Worm (Caenorhabditis elegans): ENCODE data around the gene F18E9.1.
"Not testable (repeated sequence)": the region's sequence is repeated elsewhere in the genome, so short reads cannot be mapped to it uniquely, and the experiment has no call there.

Gene F18E9.1

DNA sequence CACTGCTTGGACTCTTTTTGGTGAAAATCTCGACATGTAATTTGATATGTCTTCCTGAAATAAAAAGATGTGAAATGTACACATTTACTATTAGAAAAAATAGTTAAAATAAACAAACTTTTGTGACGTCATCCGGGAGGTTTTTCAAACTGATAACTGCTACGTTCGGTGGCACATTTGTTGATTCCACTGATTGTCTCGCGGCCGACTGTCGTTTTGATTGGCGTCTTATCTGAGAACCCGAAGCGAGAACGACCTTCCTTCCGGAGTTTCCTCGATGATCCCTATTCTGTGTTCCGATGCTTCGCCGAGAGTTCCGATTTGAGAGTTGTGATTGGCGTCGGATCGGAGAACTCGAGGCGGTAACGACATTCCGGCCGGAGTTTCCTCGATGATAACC, 2.8 kb downstream of the F18E9.1 start:
- no peak for TF ChIP-seq ceh-2 (tag; optimal IDR thresholded peaks at IDR 0.05)
- no peak for TF ChIP-seq dmd-4 (tag; optimal IDR thresholded peaks at IDR 0.05; ENCODE audit: borderline replicate concordance)
- TF ChIP-seq ttx-3 (tag; optimal IDR thresholded peaks at IDR 0.05) = no peak
- TF ChIP-seq ama-1 (optimal IDR thresholded peaks at IDR 0.05) = no peak
- TF ChIP-seq ceh-19 (GFP tag; optimal IDR thresholded peaks at IDR 0.05) = no peak
- no peak for TF ChIP-seq sdc-2 (tag; optimal IDR thresholded peaks at IDR 0.05)
- no peak for TF ChIP-seq mec-3 (tag; optimal IDR thresholded peaks at IDR 0.05; ENCODE audit: borderline replicate concordance)
- TF ChIP-seq unc-55 (GFP tag; optimal IDR thresholded peaks at IDR 0.05) = no peak
- TF ChIP-seq ceh-45 (GFP tag; IDR thresholded peaks at IDR 0.05) = no peak
- no peak for TF ChIP-seq pat-9 (tag; optimal IDR thresholded peaks at IDR 0.05)
- no peak for TF ChIP-seq odd-2 (tag; optimal IDR thresholded peaks at IDR 0.05)
- TF ChIP-seq rnt-1 (tag; optimal IDR thresholded peaks at IDR 0.05) = no peak
- TF ChIP-seq gmeb-2 (tag; optimal IDR thresholded peaks at IDR 0.05) = no peak
- no peak for TF ChIP-seq hlh-8 (tag; optimal IDR thresholded peaks at IDR 0.05)
- TF ChIP-seq pax-1 (tag; optimal IDR thresholded peaks at IDR 0.05) = no peak
- no peak for TF ChIP-seq ceh-9 (tag; optimal IDR thresholded peaks at IDR 0.05)

ce11 chrX:8605005-8605404, 3.7 kb downstream of the F18E9.1 start, which contains the start of the genes H35N09.2 and H35N09.1:
TSS of gene H35N09.2 (minus strand) at chrX:8605058.
TSS of gene H35N09.1 (plus strand) at chrX:8605339.
- TF ChIP-seq ceh-30 (tag; optimal IDR thresholded peaks at IDR 0.05) = no peak
- TF ChIP-seq npax-4 (tag; optimal IDR thresholded peaks at IDR 0.05) = no peak
- TF ChIP-seq ceh-34 (tag; optimal IDR thresholded peaks at IDR 0.05) = peak; percentile 0
- TF ChIP-seq tbx-2 (tag; optimal IDR thresholded peaks at IDR 0.05) = peak; percentile 4
- no peak for TF ChIP-seq ceh-22 (tag; optimal IDR thresholded peaks at IDR 0.05)
- TF ChIP-seq nfya-1 (tag; optimal IDR thresholded peaks at IDR 0.05) = peak; percentile 55
- no peak for TF ChIP-seq odd-2 (tag; optimal IDR thresholded peaks at IDR 0.05)

DNA sequence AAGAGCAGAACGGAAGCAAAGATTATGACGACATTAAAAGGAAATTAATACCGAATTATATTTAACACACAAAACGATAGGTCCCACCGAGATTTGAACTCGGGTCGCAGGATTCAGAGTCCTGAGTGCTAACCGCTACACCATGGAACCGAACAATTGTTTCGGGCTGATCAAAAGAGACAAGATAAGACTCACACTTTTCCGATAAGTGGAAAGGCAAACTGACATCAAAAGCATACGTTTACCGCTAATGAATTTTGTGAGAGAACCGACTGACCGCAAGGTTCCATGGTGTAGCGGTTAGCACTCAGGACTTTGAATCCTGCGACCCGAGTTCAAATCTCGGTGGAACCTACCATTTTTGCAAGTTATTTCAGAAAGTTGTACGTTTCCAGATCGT, 7.4 kb downstream of the F18E9.1 start:
- TF ChIP-seq pros-1 (tag; optimal IDR thresholded peaks at IDR 0.05) (no peak), gmeb-2 (tag; optimal IDR thresholded peaks at IDR 0.05) (peak; percentile 2), pha-2 (tag; optimal IDR thresholded peaks at IDR 0.05) (no peak), unc-55 (GFP tag; optimal IDR thresholded peaks at IDR 0.05) (no peak), C38D4.7 (GFP tag; optimal IDR thresholded peaks at IDR 0.05) (no peak), fax-1 (tag; optimal IDR thresholded peaks at IDR 0.05) (no peak), ceh-30 (tag; optimal IDR thresholded peaks at IDR 0.05) (no peak), rnt-1 (tag; optimal IDR thresholded peaks at IDR 0.05) (peak; percentile 45), unc-3 (GFP tag; conservative IDR thresholded peaks at IDR 0.05) (no peak), unc-3 (tag; optimal IDR thresholded peaks at IDR 0.05) (no peak), sox-2 (GFP tag; IDR thresholded peaks at IDR 0.05) (no peak), nhr-232 (tag; optimal IDR thresholded peaks at IDR 0.05) (no peak), F13H6.1 (tag; optimal IDR thresholded peaks at IDR 0.05) (no peak), ceh-45 (GFP tag; IDR thresholded peaks at IDR 0.05) (no peak)

ce11 chrX:8610606-8611005, 9.3 kb downstream of the F18E9.1 start, which contains the start of gene K01A12.4:
TSS of gene K01A12.4 (plus strand) at chrX:8610906.
- not testable (repeated sequence) for TF ChIP-seq fkh-10 (GFP tag; optimal IDR thresholded peaks at IDR 0.05); tbx-7 (tag; optimal IDR thresholded peaks at IDR 0.05); dmd-4 (tag; optimal IDR thresholded peaks at IDR 0.05; ENCODE audit: borderline replicate concordance)

ce11 chrX:8612278-8612677, 10.9 kb downstream of the F18E9.1 start:
- TF ChIP-seq hlh-6 (tag; optimal IDR thresholded peaks at IDR 0.05) (no peak), fax-1 (tag; optimal IDR thresholded peaks at IDR 0.05) (no peak), sox-4 (tag; optimal IDR thresholded peaks at IDR 0.05) (no peak), odd-2 (tag; optimal IDR thresholded peaks at IDR 0.05) (no peak), ceh-48 (tag; optimal IDR thresholded peaks at IDR 0.05) (no peak), pqm-1 (tag; optimal IDR thresholded peaks at IDR 0.05) (no peak)

All from whole organism, late embryonic.